Fruit fly (Drosophila melanogaster) whole organism, embryonic: ENCODE results near the gene HERC2.
"Not testable (repeated sequence)": the region's sequence is repeated elsewhere in the genome, so short reads cannot be mapped to it uniquely, and the experiment has no call there.

Experiments used
- Abd-B ChIP-seq: fragments of 200-800 bp; sonication (Bioruptor generic); optimal IDR thresholded peaks from 2 replicates; lab custom pipeline; 2018; ENCODE audit warnings: missing biosample characterization, mild to moderate bottlenecking, missing genetic modification characterization, moderate library complexity
- Ada2b ChIP-seq: fragments of 200-800 bp; sonication (Bioruptor generic); IDR thresholded peaks from 2 replicates; pipeline ENCODE4 v1.3.6; 2022; ENCODE audit warnings: missing biosample characterization, missing genetic modification characterization
- B-H1 ChIP-seq: fragments of 200-800 bp; sonication (Bioruptor generic); IDR thresholded peaks from 3 replicates; pipeline ENCODE4 v1.3.6; 2022; ENCODE audit warnings: missing biosample characterization, missing genetic modification characterization
- Bdp1 ChIP-seq: fragments of 200-800 bp; sonication (Bioruptor generic); optimal IDR thresholded peaks from 3 replicates; lab custom pipeline; 2016; ENCODE audit warnings: missing biosample characterization, missing genetic modification characterization
- CG10431 ChIP-seq: fragments of 200-800 bp; sonication (Bioruptor generic); optimal IDR thresholded peaks from 3 replicates; lab custom pipeline; 2018; ENCODE audit warnings: missing biosample characterization, mild to moderate bottlenecking, missing genetic modification characterization
- CG10979 ChIP-seq: fragments of 200-800 bp; sonication (Bioruptor generic); optimal IDR thresholded peaks from 2 replicates; lab custom pipeline; 2018; ENCODE audit warnings: missing biosample characterization, mild to moderate bottlenecking, missing genetic modification characterization, moderate library complexity
- CG11504 ChIP-seq: fragments of 200-800 bp; sonication (Bioruptor generic); optimal IDR thresholded peaks from 3 replicates; lab custom pipeline; 2019; ENCODE audit warnings: missing biosample characterization, mild to moderate bottlenecking, missing genetic modification characterization, moderate library complexity
- CG12391 ChIP-seq: fragments of 200-800 bp; sonication (Bioruptor generic); optimal IDR thresholded peaks from 3 replicates; lab custom pipeline; 2018; ENCODE audit warnings: missing biosample characterization, mild to moderate bottlenecking, missing genetic modification characterization, moderate library complexity
- CG17361 ChIP-seq: fragments of 200-800 bp; sonication (Bioruptor generic); IDR thresholded peaks from 3 replicates; pipeline ENCODE4 v1.3.6; 2022; ENCODE audit warnings: missing biosample characterization, missing genetic modification characterization
- CG17385 ChIP-seq: fragments of 200-800 bp; sonication (Bioruptor generic); optimal IDR thresholded peaks from 3 replicates; lab custom pipeline; 2018; ENCODE audit warnings: missing biosample characterization, mild to moderate bottlenecking, missing genetic modification characterization
- CG18619 ChIP-seq: fragments of 200-800 bp; sonication (Bioruptor generic); optimal IDR thresholded peaks from 3 replicates; lab custom pipeline; 2017; ENCODE audit warnings: missing biosample characterization, mild to moderate bottlenecking, missing genetic modification characterization
- CG2678 ChIP-seq: fragments of 200-800 bp; sonication (Bioruptor generic); optimal IDR thresholded peaks from 3 replicates; lab custom pipeline; 2019; ENCODE audit warnings: missing biosample characterization, mild to moderate bottlenecking, missing genetic modification characterization, moderate library complexity
- CG33213 ChIP-seq: fragments of 200-800 bp; sonication (Bioruptor generic); optimal IDR thresholded peaks from 3 replicates; lab custom pipeline; 2016; ENCODE audit warnings: missing biosample characterization, missing genetic modification characterization
- CG3407 ChIP-seq: fragments of 200-800 bp; sonication (Bioruptor generic); optimal IDR thresholded peaks from 2 replicates; lab custom pipeline; 2018; ENCODE audit warnings: missing biosample characterization, mild to moderate bottlenecking, missing genetic modification characterization
- CG3995 ChIP-seq: fragments of 200-800 bp; sonication (Bioruptor generic); optimal IDR thresholded peaks from 3 replicates; lab custom pipeline; 2016; ENCODE audit warnings: missing biosample characterization, missing genetic modification characterization
- CG4617 ChIP-seq: fragments of 200-800 bp; sonication (Bioruptor generic); optimal IDR thresholded peaks from 3 replicates; lab custom pipeline; 2016; ENCODE audit warnings: missing biosample characterization, missing genetic modification characterization, borderline replicate concordance
- CG6272 ChIP-seq: fragments of 200-800 bp; sonication (Bioruptor generic); IDR thresholded peaks from 2 replicates; pipeline ENCODE4 v1.3.6; 2022; ENCODE audit warnings: missing biosample characterization, missing genetic modification characterization
- CG6791 ChIP-seq: fragments of 200-800 bp; sonication (Bioruptor generic); IDR thresholded peaks from 3 replicates; pipeline ENCODE4 v1.3.6; 2022; ENCODE audit warnings: missing biosample characterization, missing genetic modification characterization; ENCODE audit not compliant: partially characterized antibody
- CG7271 ChIP-seq: fragments of 200-800 bp; sonication (Bioruptor generic); optimal IDR thresholded peaks from 2 replicates; lab custom pipeline; 2018; ENCODE audit warnings: missing biosample characterization, mild to moderate bottlenecking, missing genetic modification characterization, moderate library complexity
- CG7556 ChIP-seq: fragments of 200-800 bp; sonication (Bioruptor generic); optimal IDR thresholded peaks from 2 replicates; lab custom pipeline; 2017; ENCODE audit warnings: missing biosample characterization, mild to moderate bottlenecking, missing genetic modification characterization
- CG9215 ChIP-seq: fragments of 200-800 bp; sonication (Bioruptor generic); IDR thresholded peaks from 2 replicates; pipeline ENCODE4 v1.3.6; 2022; ENCODE audit warnings: missing biosample characterization, missing genetic modification characterization
- CHES-1-like ChIP-seq: fragments of 200-800 bp; sonication (Bioruptor generic); optimal IDR thresholded peaks from 2 replicates; lab custom pipeline; 2016; ENCODE audit warnings: missing biosample characterization, missing genetic modification characterization
- Dll ChIP-seq: fragments of 200-800 bp; sonication (Bioruptor generic); IDR thresholded peaks from 4 replicates; pipeline ENCODE4 v1.3.6; 2022; ENCODE audit warnings: missing biosample characterization, missing genetic modification characterization; ENCODE audit not compliant: partially characterized antibody
- E2f2 ChIP-seq: fragments of 200-800 bp; sonication (Bioruptor generic); IDR thresholded peaks from 2 replicates; pipeline ENCODE4 v1.3.6; 2022; ENCODE audit warnings: missing biosample characterization, missing genetic modification characterization
- Fer2 ChIP-seq: fragments of 200-800 bp; sonication (Bioruptor generic); optimal IDR thresholded peaks from 2 replicates; lab custom pipeline; 2018; ENCODE audit warnings: missing biosample characterization, mild to moderate bottlenecking, missing genetic modification characterization, moderate library complexity
- HLH4C ChIP-seq: fragments of 200-800 bp; sonication (Bioruptor generic); IDR thresholded peaks from 3 replicates; pipeline ENCODE4 v1.3.6; 2022; ENCODE audit warnings: missing biosample characterization, missing genetic modification characterization; ENCODE audit not compliant: partially characterized antibody
- HLH54F ChIP-seq: fragments of 200-800 bp; sonication (Bioruptor generic); optimal IDR thresholded peaks from 3 replicates; lab custom pipeline; 2016; ENCODE audit warnings: missing biosample characterization, missing genetic modification characterization
- Hr51 ChIP-seq, 2 experiments: fragments of 200-800 bp; sonication (Bioruptor generic); optimal IDR thresholded peaks; 2 replicates in 1 of 2; 3 replicates in 1 of 2; lab custom pipeline; 2016 to 2018; ENCODE audit warnings: missing biosample characterization in 2 of 2, missing genetic modification characterization in 2 of 2, mild to moderate bottlenecking in 1 of 2, moderate library complexity in 1 of 2
- Meics ChIP-seq: fragments of 200-800 bp; sonication (Bioruptor generic); optimal IDR thresholded peaks from 2 replicates; lab custom pipeline; 2017; ENCODE audit warnings: missing biosample characterization, mild to moderate bottlenecking, missing genetic modification characterization
- Nf-YC ChIP-seq: fragments of 200-800 bp; optimal IDR thresholded peaks from 3 replicates; lab custom pipeline; 2019; ENCODE audit warnings: missing biosample characterization, mild to moderate bottlenecking, missing genetic modification characterization, moderate library complexity
- Opbp ChIP-seq: fragments of 200-800 bp; sonication (Bioruptor generic); IDR thresholded peaks from 3 replicates; pipeline ENCODE4 v1.3.6; 2022; ENCODE audit warnings: missing biosample characterization, missing genetic modification characterization; ENCODE audit not compliant: partially characterized antibody
- Ravus ChIP-seq: fragments of 200-800 bp; sonication (Bioruptor generic); IDR thresholded peaks from 2 replicates; pipeline ENCODE4 v1.3.6; 2022; ENCODE audit warnings: missing biosample characterization, missing genetic modification characterization
- ato ChIP-seq: fragments of 200-800 bp; sonication (Bioruptor generic); IDR thresholded peaks from 2 replicates; pipeline ENCODE4 v1.3.6; 2022; ENCODE audit warnings: missing biosample characterization, missing genetic modification characterization; ENCODE audit not compliant: partially characterized antibody
- bab2 ChIP-seq: fragments of 200-800 bp; sonication (Bioruptor generic); optimal IDR thresholded peaks from 2 replicates; lab custom pipeline; 2016; ENCODE audit warnings: missing biosample characterization, missing genetic modification characterization
- cato ChIP-seq: fragments of 200-800 bp; sonication (Bioruptor generic); optimal IDR thresholded peaks from 2 replicates; lab custom pipeline; 2016; ENCODE audit warnings: missing biosample characterization, missing genetic modification characterization, borderline replicate concordance
- crol ChIP-seq: fragments of 200-800 bp; sonication (Bioruptor generic); IDR thresholded peaks from 2 replicates; pipeline ENCODE4 v1.3.6; 2022; ENCODE audit warnings: missing biosample characterization, missing genetic modification characterization
- disco-r ChIP-seq: fragments of 200-800 bp; sonication (Bioruptor generic); optimal IDR thresholded peaks from 2 replicates; lab custom pipeline; 2016; ENCODE audit warnings: missing biosample characterization, missing genetic modification characterization
- ewg ChIP-seq: fragments of 200-800 bp; sonication (Bioruptor generic); optimal IDR thresholded peaks from 3 replicates; lab custom pipeline; 2017; ENCODE audit warnings: mild to moderate bottlenecking, missing biosample characterization, missing genetic modification reagents, missing genetic modification characterization
- hth ChIP-seq: fragments of >200 bp; optimal IDR thresholded peaks from 2 replicates; lab custom pipeline; 2017; ENCODE audit warnings: inconsistent platforms
- inv ChIP-seq: fragments of 200-800 bp; sonication (Bioruptor generic); IDR thresholded peaks from 2 replicates; pipeline ENCODE4 v1.3.6; 2022; ENCODE audit warnings: missing biosample characterization, missing genetic modification characterization; ENCODE audit not compliant: partially characterized antibody
- pnt ChIP-seq: fragments of 200-800 bp; sonication (Bioruptor generic); optimal IDR thresholded peaks from 3 replicates; lab custom pipeline; 2016; ENCODE audit warnings: missing biosample characterization, missing genetic modification characterization
- ranshi ChIP-seq: fragments of 200-800 bp; sonication (Bioruptor generic); IDR thresholded peaks from 2 replicates; pipeline ENCODE4 v1.3.6; 2022; ENCODE audit warnings: missing biosample characterization, missing genetic modification characterization
- tin ChIP-seq: fragments of 200-800 bp; sonication (Bioruptor generic); optimal IDR thresholded peaks from 3 replicates; lab custom pipeline; 2016; ENCODE audit warnings: missing biosample characterization, missing genetic modification characterization
- tx ChIP-seq: fragments of 200-800 bp; sonication (Bioruptor generic); optimal IDR thresholded peaks from 2 replicates; lab custom pipeline; 2016; ENCODE audit warnings: missing biosample characterization, missing genetic modification characterization
- zen2 ChIP-seq: fragments of 200-800 bp; sonication (Bioruptor generic); IDR thresholded peaks from 3 replicates; pipeline ENCODE4 v1.3.6; 2022; ENCODE audit warnings: missing biosample characterization, missing genetic modification characterization; ENCODE audit not compliant: partially characterized antibody

HERC2 gene

DNA sequence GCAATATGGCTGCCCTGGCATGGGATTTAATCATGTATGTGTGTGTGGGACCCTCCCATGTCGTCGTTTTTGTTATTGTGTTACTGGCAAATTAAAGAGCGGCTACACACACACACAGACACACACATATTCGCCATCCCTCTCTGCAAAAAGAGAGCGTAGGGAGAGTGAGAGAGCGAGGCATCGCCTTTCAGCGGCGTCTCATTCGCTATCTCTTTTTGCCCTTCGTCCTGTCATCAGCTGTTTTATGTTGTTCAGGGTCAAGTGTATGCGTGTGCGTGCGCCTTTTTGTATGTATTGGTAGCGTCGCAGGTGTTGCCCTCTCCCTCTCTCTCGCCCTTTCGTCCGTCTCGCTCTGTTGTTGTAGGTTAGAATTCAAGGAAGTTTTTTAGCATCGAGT, 42.7 kb downstream of the HERC2 start (continued):
- peak; percentile 29 for TF ChIP-seq Nf-YC (tag; lab: Kevin White, UChicago)

DNA sequence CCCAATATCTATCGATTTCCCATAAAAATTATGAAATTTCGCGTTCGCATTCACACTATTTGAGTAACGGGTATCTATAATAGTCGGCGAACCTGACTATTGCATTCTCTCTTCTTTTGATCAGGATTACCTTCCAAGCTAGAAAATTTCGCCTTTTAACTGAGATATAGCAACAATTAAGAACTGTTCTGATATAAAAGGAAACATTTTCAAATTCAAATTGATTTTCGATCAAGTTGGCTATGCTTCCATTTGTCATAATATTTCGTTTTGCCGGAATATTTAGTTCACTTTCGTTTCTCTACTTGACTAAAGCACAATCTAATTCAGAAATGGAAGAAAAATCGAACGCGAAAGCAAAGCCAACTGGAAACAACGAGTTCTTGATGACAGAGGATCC, 51.9 kb downstream of the HERC2 start, which contains the start of gene CG42578:
Gene CG42578, plus strand, starts transcription at position 301 of the 400 bp plus-strand sequence.
- not testable (repeated sequence) for TF ChIP-seq CG11504, Abd-B, B-H1

DNA sequence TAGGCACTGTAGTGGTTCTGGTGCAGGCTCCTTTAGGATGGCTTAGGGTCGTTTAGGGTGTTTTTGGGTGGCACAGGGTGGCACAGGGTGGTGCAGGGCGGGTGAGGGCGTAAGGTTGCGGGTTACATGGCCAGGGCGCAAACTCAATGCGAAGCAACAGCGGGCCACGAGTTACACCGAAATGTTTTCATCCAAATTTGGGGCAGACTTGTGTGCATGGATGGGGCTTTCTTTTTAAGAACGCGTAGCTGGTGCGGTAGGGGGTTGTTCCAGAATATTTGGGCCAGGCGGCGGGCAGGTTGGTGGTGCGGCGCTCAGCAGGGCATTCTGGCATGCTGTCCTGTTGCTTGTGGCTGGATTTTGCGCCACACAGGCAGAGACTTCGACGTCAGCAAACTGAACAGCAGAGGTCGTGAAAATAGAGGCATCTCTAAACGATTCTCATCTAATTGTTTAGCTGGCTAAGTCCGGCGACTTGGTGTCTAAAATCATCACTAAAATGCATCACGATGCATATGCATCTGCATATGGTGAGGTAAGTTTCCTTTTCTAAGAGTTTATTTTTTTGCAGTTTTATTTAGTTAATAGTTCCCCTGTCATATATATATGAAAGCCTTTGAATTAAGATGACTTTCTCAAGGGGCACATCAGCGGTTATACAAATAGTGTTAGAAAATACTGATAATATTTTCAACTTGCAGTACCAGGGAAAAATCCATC, 53.8 kb downstream of the HERC2 start:
- peak; percentile 60 for TF ChIP-seq crol (GFP tag; lab: Robert Waterston, UW)
- no peak for TF ChIP-seq Bdp1 (GFP tag; lab: Kevin White, UChicago)
- no peak for TF ChIP-seq disco-r (GFP tag; lab: Kevin White, UChicago)
- no peak for TF ChIP-seq CG4617 (GFP tag; lab: Kevin White, UChicago)
- no peak for TF ChIP-seq ranshi (GFP tag; lab: Robert Waterston, UW)
- TF ChIP-seq HLH54F (GFP tag; lab: Kevin White, UChicago) = no peak
- TF ChIP-seq CG12391 = no peak
- TF ChIP-seq CG7556 (GFP tag; lab: Kevin White, UChicago) = peak; percentile 52
- TF ChIP-seq hth (lab: Kevin White, UChicago) = no peak
- TF ChIP-seq CG2678 = peak; percentile 57
- TF ChIP-seq cato (GFP tag; lab: Kevin White, UChicago) = no peak
- no peak for TF ChIP-seq E2f2 (GFP tag; lab: Robert Waterston, UW)
- peak in 1 of 2 experiments; percentile 26 for TF ChIP-seq Hr51 (GFP tag; optimal IDR thresholded peaks at IDR 0.05; lab: Kevin White, UChicago)
- TF ChIP-seq Ada2b (GFP tag; lab: Robert Waterston, UW) = no peak
- no peak for TF ChIP-seq CG3995 (GFP tag; lab: Kevin White, UChicago)
- peak; percentile 30 for TF ChIP-seq CG18619 (GFP tag; lab: Kevin White, UChicago)
- no peak for TF ChIP-seq Ravus
- TF ChIP-seq CHES-1-like (GFP tag; lab: Kevin White, UChicago) = no peak
- TF ChIP-seq zen2 (GFP tag; lab: Robert Waterston, UW) = no peak
- no peak for TF ChIP-seq Fer2
- 0 out of 2 replicates have a peak, but pooled peaks have one; percentile 17 for TF ChIP-seq CG9215
- TF ChIP-seq CG17361 = 0 out of 3 replicates have a peak, but pooled peaks have one; percentile 33
- no peak for TF ChIP-seq bab2 (GFP tag; lab: Kevin White, UChicago)
- no peak for TF ChIP-seq inv (GFP tag; lab: Robert Waterston, UW)
- no peak for TF ChIP-seq Dll
- no peak for TF ChIP-seq CG3407
- no peak for TF ChIP-seq CG6272 (GFP tag; lab: Robert Waterston, UW)
- TF ChIP-seq CG7271 = no peak
- no peak for TF ChIP-seq tx (GFP tag; lab: Kevin White, UChicago)
- TF ChIP-seq pnt (GFP tag; lab: Kevin White, UChicago) = no peak
- no peak for TF ChIP-seq CG10979
- TF ChIP-seq Meics = peak; percentile 48
- no peak for TF ChIP-seq CG33213 (GFP tag; lab: Kevin White, UChicago)
- TF ChIP-seq tin (GFP tag; lab: Kevin White, UChicago) = no peak
- TF ChIP-seq ewg (GFP tag; lab: Kevin White, UChicago) = peak; percentile 64
- TF ChIP-seq CG6791 (GFP tag; lab: Robert Waterston, UW) = no peak
- no peak for TF ChIP-seq CG10431 (GFP tag; lab: Kevin White, UChicago)
- TF ChIP-seq CG17385 (GFP tag; lab: Kevin White, UChicago) = no peak
- TF ChIP-seq Opbp (GFP tag; lab: Robert Waterston, UW) = no peak
- no peak for TF ChIP-seq ato
- no peak for TF ChIP-seq HLH4C (GFP tag; lab: Robert Waterston, UW)
